Fruit fly (Drosophila melanogaster): ENCODE measurements around the gene CG14995.

dm6 chr3L:4108072-4108843 is 5.2 kb upstream of the CG14995 start, which contains the start of gene Ack:
- TF ChIP-seq Pif1A (GFP tag; optimal IDR thresholded peaks at IDR 0.05) (no peak), CG17806 (tag; optimal IDR thresholded peaks at IDR 0.05) (no peak), Pif1B (GFP tag; optimal IDR thresholded peaks at IDR 0.05) (no peak), D1 (tag; optimal IDR thresholded peaks at IDR 0.05) (no peak), CG32121 (GFP tag; IDR thresholded peaks at IDR 0.05) (peak; percentile 22; the same call in 1 of the 2 replicates), CG12605 (GFP tag; IDR thresholded peaks at IDR 0.05) (no peak), Snoo (tag; optimal IDR thresholded peaks at IDR 0.05) (no peak), CG10348 (GFP tag; IDR thresholded peaks at IDR 0.05) (no peak), CG8159 (tag; optimal IDR thresholded peaks at IDR 0.05) (no peak), CG14655 (GFP tag; optimal IDR thresholded peaks at IDR 0.05) (no peak), EcR (GFP tag; optimal IDR thresholded peaks at IDR 0.05) (no peak)
